Worm (Caenorhabditis elegans) whole organism, L4 larva: ENCODE measurements around the gene T06C12.12.

Experiments
- dmd-8 ChIP-seq: fragments of 200-800 bp; sonication (Bioruptor generic); IDR thresholded peaks from 2 replicates; pipeline ENCODE4 v1.3.6; 2022; ENCODE audit warnings: missing genetic modification characterization, missing compliant biosample characterization
- pqm-1 ChIP-seq: sonication (generic microtip); optimal IDR thresholded peaks from 2 replicates; lab custom pipeline; 2017; ENCODE audit warnings: missing biosample characterization, missing genetic modification characterization
- snpc-4 ChIP-seq: fragments of 150-350 bp; optimal IDR thresholded peaks from 2 replicates; lab custom pipeline; 2014; ENCODE audit warnings: missing biosample characterization, missing genetic modification characterization
- unc-39 ChIP-seq: sonication (generic microtip); optimal IDR thresholded peaks from 2 replicates; lab custom pipeline; 2017; ENCODE audit warnings: missing biosample characterization, missing genetic modification characterization

ce11 chrV:15940254-15940653, 48.4 kb downstream of the T06C12.12 start, which contains the start of gene srw-55:
- TF ChIP-seq pqm-1 (tag; lab: Kevin White, UChicago), result no peak
- TF ChIP-seq snpc-4 (tag; lab: Kevin White, UChicago), result no peak
- no peak for TF ChIP-seq dmd-8 (GFP tag; lab: Robert Waterston, UW)
- no peak for TF ChIP-seq unc-39 (tag; lab: Kevin White, UChicago)
